Worm (Caenorhabditis elegans) whole organism, L3 larva: Measurements from ENCODE around the gene F53F4.16.

ENCODE experiments used
- R02D3.7 ChIP-seq: fragments of 150-350 bp; optimal IDR thresholded peaks from 2 replicates; lab custom pipeline; 2014; ENCODE audit warnings: missing biosample characterization, missing genetic modification characterization
- ceh-16 ChIP-seq: sonication (generic microtip); optimal IDR thresholded peaks from 2 replicates; lab custom pipeline; 2017; ENCODE audit warnings: missing biosample characterization, missing genetic modification characterization
- elt-3 ChIP-seq, 3 experiments: fragments of 150-350 bp in 1 of 3; sonication (generic microtip) in 2 of 3; optimal IDR thresholded peaks; 2 replicates in 2 of 3; 4 replicates in 1 of 3; lab custom pipeline; 2014 to 2017; ENCODE audit warnings: missing biosample characterization in 3 of 3, missing genetic modification characterization in 3 of 3
- lin-15B ChIP-seq: fragments of 150-350 bp; optimal IDR thresholded peaks from 2 replicates; lab custom pipeline; 2014; ENCODE audit warnings: missing biosample characterization, missing genetic modification characterization
- nfya-1 ChIP-seq: sonication (generic microtip); optimal IDR thresholded peaks from 2 replicates; lab custom pipeline; 2017; ENCODE audit warnings: missing genetic modification characterization, mild to moderate bottlenecking, missing compliant biosample characterization, antibody characterized with exemption, moderate library complexity; ENCODE audit not compliant: insufficient read depth
- nhr-11 ChIP-seq: fragments of 150-350 bp; optimal IDR thresholded peaks from 2 replicates; lab custom pipeline; 2014; ENCODE audit warnings: missing biosample characterization, missing genetic modification characterization
- nhr-67 ChIP-seq: fragments of 150-350 bp; optimal IDR thresholded peaks from 2 replicates; lab custom pipeline; 2014; ENCODE audit warnings: missing biosample characterization, missing genetic modification characterization
- pqm-1 ChIP-seq: fragments of 150-350 bp; optimal IDR thresholded peaks from 2 replicates; lab custom pipeline; 2017; ENCODE audit warnings: missing biosample characterization, missing genetic modification characterization, inconsistent platforms
- snpc-4 ChIP-seq: fragments of 150-350 bp; optimal IDR thresholded peaks from 2 replicates; lab custom pipeline; 2014; ENCODE audit warnings: missing biosample characterization, missing genetic modification characterization

ce11 chrV:13660115-13660514, 38.5 kb upstream of the F53F4.16 start:
- no peak for TF ChIP-seq ceh-16 (tag; lab: Kevin White, UChicago)
- no peak for TF ChIP-seq pqm-1
- no peak for TF ChIP-seq lin-15B (tag; lab: Kevin White, UChicago)
- TF ChIP-seq nfya-1 (tag; lab: Kevin White, UChicago) = no peak
- no peak for TF ChIP-seq nhr-11 (tag; lab: Kevin White, UChicago)
- TF ChIP-seq snpc-4 (tag; lab: Kevin White, UChicago) = no peak
- no peak for TF ChIP-seq elt-3 (tag; optimal IDR thresholded peaks at IDR 0.05; lab: Kevin White, UChicago)
- no peak for TF ChIP-seq R02D3.7 (tag; lab: Kevin White, UChicago)
- no peak for TF ChIP-seq nhr-67 (tag; lab: Kevin White, UChicago)
